Fruit fly (Drosophila melanogaster) whole organism, pupa: ENCODE data around the gene Srr.

Experiments
- CG15710 ChIP-seq: fragments of 200-800 bp; sonication (Bioruptor generic); optimal IDR thresholded peaks from 2 replicates; lab custom pipeline; 2018; ENCODE audit warnings: missing biosample characterization, mild to moderate bottlenecking, missing genetic modification characterization, moderate library complexity
- CG17806 ChIP-seq: fragments of 200-800 bp; sonication (Bioruptor generic); optimal IDR thresholded peaks from 2 replicates; lab custom pipeline; 2018; ENCODE audit warnings: missing biosample characterization, mild to moderate bottlenecking, missing genetic modification characterization, moderate library complexity
- CG32121 ChIP-seq: fragments of 200-800 bp; sonication (Bioruptor generic); IDR thresholded peaks from 2 replicates; pipeline ENCODE4 v1.3.6; 2022; ENCODE audit warnings: missing biosample characterization, missing genetic modification characterization
- CG4496 ChIP-seq: fragments of 200-800 bp; sonication (Bioruptor generic); IDR thresholded peaks from 3 replicates; pipeline ENCODE4 v1.3.6; 2022; ENCODE audit warnings: missing biosample characterization, missing genetic modification characterization
- D1 ChIP-seq: fragments of 200-800 bp; sonication (Bioruptor generic); optimal IDR thresholded peaks from 2 replicates; lab custom pipeline; 2018; ENCODE audit warnings: missing biosample characterization, mild to moderate bottlenecking, missing genetic modification characterization, moderate library complexity
- EcR ChIP-seq: fragments of 200-800 bp; sonication (Bioruptor generic); optimal IDR thresholded peaks from 3 replicates; lab custom pipeline; 2019; ENCODE audit warnings: missing biosample characterization, missing genetic modification characterization, mild to moderate bottlenecking, moderate library complexity, missing genetic modification reagents
- Pif1A ChIP-seq: fragments of 200-800 bp; sonication (Bioruptor generic); optimal IDR thresholded peaks from 3 replicates; lab custom pipeline; 2016; ENCODE audit warnings: missing biosample characterization, missing genetic modification characterization
- Snoo ChIP-seq: fragments of 200-800 bp; sonication (Bioruptor generic); optimal IDR thresholded peaks from 3 replicates; lab custom pipeline; 2017; ENCODE audit warnings: missing biosample characterization, mild to moderate bottlenecking, missing genetic modification characterization, inconsistent platforms

DNA sequence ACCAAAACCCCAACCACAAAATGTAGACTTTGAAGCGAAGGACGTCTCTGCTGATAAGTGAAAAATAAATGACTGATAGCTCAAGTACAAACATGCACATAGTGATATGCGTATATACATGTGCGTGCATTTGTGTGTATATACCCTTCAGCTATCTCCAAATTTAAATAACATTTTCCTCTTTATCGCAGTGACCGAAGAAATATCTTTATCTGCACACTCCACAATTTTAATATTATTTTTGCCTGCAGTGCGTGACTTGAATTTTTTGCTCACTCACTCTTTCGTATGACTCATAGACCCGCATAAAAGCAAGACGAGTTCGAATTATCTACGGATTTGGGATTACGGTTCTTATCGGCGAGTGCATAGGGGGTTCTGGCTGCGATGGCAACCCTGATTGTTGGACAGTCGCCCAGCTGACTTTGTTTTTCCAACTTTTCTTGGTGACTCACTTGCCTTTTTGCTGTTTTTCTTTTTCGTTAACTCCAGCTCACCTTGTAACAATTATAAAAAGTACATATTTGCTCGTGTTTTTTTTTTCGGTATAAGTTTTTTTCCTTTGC lies 22.1 kb upstream of the Srr start:
- TF ChIP-seq D1 (tag; lab: Kevin White, UChicago) (no peak), CG17806 (tag; lab: Kevin White, UChicago) (no peak), Snoo (tag; lab: Kevin White, UChicago) (no peak), CG32121 (GFP tag; lab: Robert Waterston, UW) (no peak), Pif1A (no peak), CG15710 (no peak), CG4496 (GFP tag; lab: Robert Waterston, UW) (no peak), EcR (GFP tag; lab: Kevin White, UChicago) (no peak)
